Fruit fly (Drosophila melanogaster) whole organism, pupa: ENCODE results near the gene fd96Ca.
"Not testable (repeated sequence)": the region's sequence is repeated elsewhere in the genome, so short reads cannot be mapped to it uniquely, and the experiment has no call there.

Source experiments
- CG10348 ChIP-seq: fragments of 200-800 bp; sonication (Bioruptor generic); IDR thresholded peaks from 2 replicates; pipeline ENCODE4 v1.3.6; 2022; ENCODE audit warnings: missing biosample characterization, missing genetic modification characterization
- CG17806 ChIP-seq: fragments of 200-800 bp; sonication (Bioruptor generic); optimal IDR thresholded peaks from 2 replicates; lab custom pipeline; 2018; ENCODE audit warnings: missing biosample characterization, mild to moderate bottlenecking, missing genetic modification characterization, moderate library complexity
- CG4496 ChIP-seq: fragments of 200-800 bp; sonication (Bioruptor generic); IDR thresholded peaks from 3 replicates; pipeline ENCODE4 v1.3.6; 2022; ENCODE audit warnings: missing biosample characterization, missing genetic modification characterization
- D1 ChIP-seq: fragments of 200-800 bp; sonication (Bioruptor generic); optimal IDR thresholded peaks from 2 replicates; lab custom pipeline; 2018; ENCODE audit warnings: missing biosample characterization, mild to moderate bottlenecking, missing genetic modification characterization, moderate library complexity
- EcR ChIP-seq: fragments of 200-800 bp; sonication (Bioruptor generic); optimal IDR thresholded peaks from 3 replicates; lab custom pipeline; 2019; ENCODE audit warnings: missing biosample characterization, missing genetic modification characterization, mild to moderate bottlenecking, moderate library complexity, missing genetic modification reagents
- Pif1B ChIP-seq: fragments of 200-800 bp; sonication (Bioruptor generic); optimal IDR thresholded peaks from 3 replicates; lab custom pipeline; 2016; ENCODE audit warnings: missing biosample characterization, missing genetic modification characterization
- fd96Ca ChIP-seq: fragments of 200-800 bp; sonication (Bioruptor generic); IDR thresholded peaks from 3 replicates; pipeline ENCODE4 v1.3.6; 2022; ENCODE audit warnings: missing biosample characterization, missing genetic modification characterization
- gl ChIP-seq: fragments of 200-800 bp; sonication (Bioruptor generic); optimal IDR thresholded peaks from 2 replicates; lab custom pipeline; 2018; ENCODE audit warnings: missing biosample characterization, mild to moderate bottlenecking, missing genetic modification characterization

- TF ChIP-seq D1 (tag; lab: Kevin White, UChicago); CG10348 (GFP tag; lab: Robert Waterston, UW); Pif1B; fd96Ca (GFP tag; lab: Robert Waterston, UW); EcR; CG17806 (tag; lab: Kevin White, UChicago); CG4496 (GFP tag; lab: Robert Waterston, UW); gl (tag; lab: Kevin White, UChicago): not testable (repeated sequence)
Observed at dm6 chr3R:25131042-25131441, 48.6 kb downstream of the fd96Ca start, which contains the start of gene Bili.
